Fruit fly (Drosophila melanogaster): Measurements from ENCODE around the gene CG16820.

CG16820 gene

DNA sequence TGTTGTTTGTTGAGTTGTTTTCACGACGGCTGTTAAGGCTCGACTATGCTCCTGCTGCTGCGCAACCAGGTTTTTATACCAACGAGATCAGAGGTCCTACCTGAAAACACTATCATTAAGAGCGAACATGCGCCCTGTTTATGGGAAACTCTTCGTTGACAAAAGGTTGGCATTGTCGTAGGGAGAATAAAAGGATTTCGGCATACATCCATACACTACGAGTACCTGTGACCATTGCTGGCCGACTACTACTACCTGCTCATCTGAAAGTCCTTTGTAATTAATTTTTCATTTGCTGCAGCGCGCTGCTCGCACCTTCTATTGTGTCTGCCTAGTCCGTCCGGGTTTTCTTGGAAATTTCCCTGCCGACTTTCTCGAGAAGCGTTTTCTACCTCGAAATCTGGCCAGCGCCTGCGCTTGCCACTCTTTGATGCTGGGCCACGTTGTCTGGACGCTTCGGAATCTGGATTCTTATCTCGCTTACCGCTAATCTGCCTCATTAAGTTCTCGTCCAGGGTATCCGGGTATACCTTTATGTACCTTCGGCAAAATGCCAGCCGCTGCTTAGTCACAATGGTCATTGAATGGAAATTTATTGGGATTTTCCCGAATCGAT is 20.7 kb upstream of the CG16820 start, which contains the start of gene CG15480 (continued):
- TF ChIP-seq CG3281 (GFP tag; optimal IDR thresholded peaks at IDR 0.05) (no peak), YL-1 (GFP tag; optimal IDR thresholded peaks at IDR 0.05) (no peak), cad (GFP tag; optimal IDR thresholded peaks at IDR 0.05) (peak; percentile 78), dan (GFP tag; IDR thresholded peaks at IDR 0.05) (no peak), unc-4 (GFP tag; IDR thresholded peaks at IDR 0.05; ENCODE audit: partially characterized antibody) (no peak), esg (GFP tag; conservative IDR thresholded peaks at IDR 0.05) (no peak), stwl (tag; optimal IDR thresholded peaks at IDR 0.05) (no peak), knrl (GFP tag; IDR thresholded peaks at IDR 0.05; ENCODE audit: partially characterized antibody) (no peak), chn (GFP tag; optimal IDR thresholded peaks at IDR 0.05) (no peak), dati (GFP tag; IDR thresholded peaks at IDR 0.05) (no peak), Rx (GFP tag; IDR thresholded peaks at IDR 0.05) (no peak), kni (GFP tag; optimal IDR thresholded peaks at IDR 0.05) (peak; percentile 49), D (optimal IDR thresholded peaks at IDR 0.05) (peak; percentile 99), D (GFP tag; optimal IDR thresholded peaks at IDR 0.05) (no peak), zf30C (GFP tag; optimal IDR thresholded peaks at IDR 0.05) (no peak), zen (tag; optimal IDR thresholded peaks at IDR 0.05) (peak; percentile 99), gcm (GFP tag; optimal IDR thresholded peaks at IDR 0.05) (no peak), Bteb2 (GFP tag; optimal IDR thresholded peaks at IDR 0.05) (no peak), lbe (GFP tag; optimal IDR thresholded peaks at IDR 0.05) (no peak), CG15269 (tag; optimal IDR thresholded peaks at IDR 0.05) (no peak), HHEX (GFP tag; optimal IDR thresholded peaks at IDR 0.05) (no peak), Lhr (GFP tag; optimal IDR thresholded peaks at IDR 0.05) (no peak), ash1 (GFP tag; optimal IDR thresholded peaks at IDR 0.05) (no peak), NFAT (GFP tag; IDR thresholded peaks at IDR 0.05) (no peak), odd (GFP tag; optimal IDR thresholded peaks at IDR 0.05) (no peak), Xbp1 (GFP tag; optimal IDR thresholded peaks at IDR 0.05) (no peak), Sry-δ (GFP tag; optimal IDR thresholded peaks at IDR 0.05) (no peak), CG13123 (GFP tag; optimal IDR thresholded peaks at IDR 0.05) (no peak), CG10565 (GFP tag; optimal IDR thresholded peaks at IDR 0.05) (no peak), cas (GFP tag; IDR thresholded peaks at IDR 0.05) (no peak), CG1603 (tag; optimal IDR thresholded peaks at IDR 0.05) (no peak), sqz (GFP tag; optimal IDR thresholded peaks at IDR 0.05) (no peak), Bgb (GFP tag; IDR thresholded peaks at IDR 0.05; ENCODE audit: partially characterized antibody) (no peak), Kr (GFP tag; optimal IDR thresholded peaks at IDR 0.05) (peak; percentile 90), CG6854 (GFP tag; optimal IDR thresholded peaks at IDR 0.05) (no peak), NfI (GFP tag; optimal IDR thresholded peaks at IDR 0.05) (no peak), CG4328 (GFP tag; optimal IDR thresholded peaks at IDR 0.05) (no peak), CG7987 (GFP tag; optimal IDR thresholded peaks at IDR 0.05) (no peak), da (GFP tag; optimal IDR thresholded peaks at IDR 0.05) (no peak), pros (GFP tag; optimal IDR thresholded peaks at IDR 0.05) (no peak), Dp (GFP tag; optimal IDR thresholded peaks at IDR 0.05) (no peak), Opbp (GFP tag; IDR thresholded peaks at IDR 0.05; ENCODE audit: partially characterized antibody) (no peak), CG18476 (GFP tag; optimal IDR thresholded peaks at IDR 0.05) (no peak), CG4730 (GFP tag; IDR thresholded peaks at IDR 0.05) (no peak), chif (GFP tag; optimal IDR thresholded peaks at IDR 0.05) (no peak), CG11398 (GFP tag; optimal IDR thresholded peaks at IDR 0.05) (no peak), HLHmδ (GFP tag; optimal IDR thresholded peaks at IDR 0.05) (no peak), HLH3B (GFP tag; IDR thresholded peaks at IDR 0.05) (no peak), vfl (GFP tag; optimal IDR thresholded peaks at IDR 0.05) (no peak), twi (tag; optimal IDR thresholded peaks at IDR 0.05) (peak; percentile 62)

All from whole organism, embryonic.